Worm (Caenorhabditis elegans) whole organism, young adult: ENCODE measurements around the gene Y37E11AL.9.

Experiments used
- ama-1 ChIP-seq, 3 experiments: fragments of 150-350 bp in 1 of 3; sonication (generic microtip) in 2 of 3; optimal IDR thresholded peaks; 2 replicates each; lab custom pipeline; 2014 to 2018; ENCODE audit warnings: missing biosample characterization in 2 of 3, missing genetic modification characterization in 2 of 3, missing genetic modification reagents in 2 of 3
- ceh-40 ChIP-seq: fragments of 200-800 bp; sonication (Bioruptor generic); IDR thresholded peaks from 2 replicates; pipeline ENCODE4 v1.3.6; 2022; ENCODE audit warnings: missing genetic modification characterization, missing compliant biosample characterization
- dpl-1 ChIP-seq: fragments of 150-350 bp; optimal IDR thresholded peaks from 2 replicates; lab custom pipeline; 2014; ENCODE audit warnings: missing biosample characterization, missing genetic modification reagents, missing genetic modification characterization

- TF ChIP-seq ama-1 (optimal IDR thresholded peaks at IDR 0.05; lab: Kevin White, UChicago), result no peak
- TF ChIP-seq ama-1 (GFP tag; optimal IDR thresholded peaks at IDR 0.05; lab: Kevin White, UChicago), result no peak
- TF ChIP-seq ceh-40, result no peak
- TF ChIP-seq dpl-1 (GFP tag; lab: Kevin White, UChicago), result no peak
Measured at ce11 chrIV:3722690-3723089, 22.2 kb upstream of the Y37E11AL.9 start, which contains the start of gene Y37E11AM.4.
